Worm (Caenorhabditis elegans) whole organism, L4/young adult: ENCODE results near the gene F41G3.6.

Experiments
- W03F9.2 ChIP-seq: fragments of 150-350 bp; optimal IDR thresholded peaks from 2 replicates; lab custom pipeline; 2014; ENCODE audit warnings: missing biosample characterization, missing genetic modification characterization
- dao-5 ChIP-seq: sonication (generic microtip); optimal IDR thresholded peaks from 2 replicates; lab custom pipeline; 2016; ENCODE audit warnings: missing genotype, missing genetic modification characterization, moderate library complexity, missing compliant biosample characterization
- him-1 ChIP-seq: sonication (generic microtip); optimal IDR thresholded peaks from 2 replicates; lab custom pipeline; 2016; ENCODE audit warnings: missing genotype, missing genetic modification reagents, missing genetic modification characterization, missing compliant biosample characterization

ce11 chrII:6754671-6755224 is 12.0 kb downstream of the F41G3.6 start, which contains the start of the genes srx-95 and fis-1:
- TF ChIP-seq him-1 (tag; lab: Kevin White, UChicago) (no peak), W03F9.2 (tag; lab: Kevin White, UChicago) (no peak), dao-5 (no peak)
